Fruit fly (Drosophila melanogaster): ENCODE results near the gene Rpn5.
A peak's percentile ranks its signal among the peaks of the same experiment; 100 is the strongest.

Rpn5 gene

DNA sequence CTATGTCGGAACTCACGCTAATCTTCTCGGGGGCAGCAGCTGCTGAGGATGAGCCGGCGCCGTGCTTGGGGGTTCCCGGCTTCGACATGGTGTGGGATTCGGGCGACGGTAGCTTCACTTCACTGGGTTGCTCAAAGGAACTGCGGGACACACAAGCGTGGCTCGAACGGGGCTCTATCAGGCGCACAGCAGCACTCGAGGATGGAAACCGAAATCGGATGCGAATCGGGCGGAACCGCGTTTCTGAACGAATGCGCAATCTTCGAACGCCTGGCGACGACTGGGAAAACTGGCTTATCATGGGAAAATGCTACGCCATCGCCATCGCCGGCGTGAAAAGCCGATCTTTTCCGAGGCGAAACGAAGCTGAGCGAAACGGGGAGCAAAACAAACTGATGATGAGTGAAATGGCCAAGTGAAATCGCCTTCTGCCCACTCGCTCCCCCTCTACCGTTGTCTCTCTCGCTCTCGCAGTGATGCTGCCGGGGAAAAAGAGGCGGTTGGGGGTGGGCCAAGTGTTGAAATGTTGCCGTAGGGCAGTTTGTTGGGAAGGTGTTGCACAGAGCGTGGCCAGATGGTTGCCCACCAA is 17.6 kb upstream of the Rpn5 start (continued):
- no peak for TF ChIP-seq Dbx (GFP tag; IDR thresholded peaks at IDR 0.05)
- no peak for TF ChIP-seq croc (GFP tag; conservative IDR thresholded peaks at IDR 0.05)
- TF ChIP-seq pnt (GFP tag; optimal IDR thresholded peaks at IDR 0.05) = no peak
- no peak for TF ChIP-seq CG3065 (GFP tag; optimal IDR thresholded peaks at IDR 0.05)
- TF ChIP-seq Bgb (GFP tag; IDR thresholded peaks at IDR 0.05; ENCODE audit: partially characterized antibody) = 0 out of 2 replicates have a peak, but pooled peaks have one; percentile 23
- TF ChIP-seq Trl (optimal IDR thresholded peaks at IDR 0.05) = no peak
- TF ChIP-seq Trl (GFP tag; optimal IDR thresholded peaks at IDR 0.05) = no peak
- TF ChIP-seq CG1832 (GFP tag; optimal IDR thresholded peaks at IDR 0.05) = peak; percentile 30
- TF ChIP-seq sna (GFP tag; IDR thresholded peaks at IDR 0.05; ENCODE audit: partially characterized antibody) = no peak
- no peak for TF ChIP-seq tio (GFP tag; optimal IDR thresholded peaks at IDR 0.05)
- TF ChIP-seq CG31224 (GFP tag; IDR thresholded peaks at IDR 0.05) = peak; percentile 70
- TF ChIP-seq CG3163 (GFP tag; optimal IDR thresholded peaks at IDR 0.05) = no peak
- no peak for TF ChIP-seq CG1792 (GFP tag; optimal IDR thresholded peaks at IDR 0.05)
- 0 out of 2 replicates have a peak, but pooled peaks have one; percentile 28 for TF ChIP-seq crol (GFP tag; IDR thresholded peaks at IDR 0.05)
- TF ChIP-seq CkIIα-i1 (GFP tag; IDR thresholded peaks at IDR 0.05) = no peak
- TF ChIP-seq CG10321 (GFP tag; IDR thresholded peaks at IDR 0.05) = 0 out of 2 replicates have a peak, but pooled peaks have one; percentile 14
- TF ChIP-seq E2f1 (GFP tag; IDR thresholded peaks at IDR 0.05) = no peak
- no peak for TF ChIP-seq Taf1 (GFP tag; IDR thresholded peaks at IDR 0.05)
- 0 out of 2 replicates have a peak, but pooled peaks have one; percentile 9 for TF ChIP-seq NFAT (GFP tag; IDR thresholded peaks at IDR 0.05)
- TF ChIP-seq CG6791 (GFP tag; IDR thresholded peaks at IDR 0.05; ENCODE audit: partially characterized antibody) = no peak
- no peak for TF ChIP-seq Sox102F (GFP tag; optimal IDR thresholded peaks at IDR 0.05)
- TF ChIP-seq z (GFP tag; IDR thresholded peaks at IDR 0.05) = peak; percentile 72
- no peak for TF ChIP-seq chinmo (GFP tag; IDR thresholded peaks at IDR 0.05; ENCODE audit: partially characterized antibody)
- peak; percentile 95 for TF ChIP-seq Deaf1 (tag; optimal IDR thresholded peaks at IDR 0.05)

dm6 chr3R:5772433-5772832 is 16.9 kb upstream of the Rpn5 start:
- TF ChIP-seq CG1603 (tag; optimal IDR thresholded peaks at IDR 0.05) (peak; percentile 17), Dp (GFP tag; optimal IDR thresholded peaks at IDR 0.05) (peak; percentile 22), CG7556 (GFP tag; optimal IDR thresholded peaks at IDR 0.05) (peak; percentile 28), row (GFP tag; IDR thresholded peaks at IDR 0.05) (0 out of 3 replicates have a peak, but pooled peaks have one; percentile 7), stwl (tag; optimal IDR thresholded peaks at IDR 0.05) (peak; percentile 65), D19A (tag; optimal IDR thresholded peaks at IDR 0.05) (no peak), Poxn (GFP tag; IDR thresholded peaks at IDR 0.05) (no peak), Opbp (GFP tag; IDR thresholded peaks at IDR 0.05; ENCODE audit: partially characterized antibody) (no peak), CG11504 (tag; optimal IDR thresholded peaks at IDR 0.05) (peak; percentile 72), CG13287 (GFP tag; IDR thresholded peaks at IDR 0.05; ENCODE audit: partially characterized antibody) (no peak), trem (tag; optimal IDR thresholded peaks at IDR 0.05) (peak; percentile 19), sr (GFP tag; IDR thresholded peaks at IDR 0.05) (peak; percentile 44; the same call in 1 of the 3 replicates), E2f2 (GFP tag; IDR thresholded peaks at IDR 0.05) (peak; percentile 27; the same call in 1 of the 2 replicates), cg (GFP tag; optimal IDR thresholded peaks at IDR 0.05) (peak; percentile 83), bbx (GFP tag; IDR thresholded peaks at IDR 0.05; ENCODE audit: partially characterized antibody) (0 out of 2 replicates have a peak, but pooled peaks have one; percentile 24), HLH4C (GFP tag; IDR thresholded peaks at IDR 0.05; ENCODE audit: partially characterized antibody) (no peak), CG9437 (GFP tag; optimal IDR thresholded peaks at IDR 0.05) (peak; percentile 96), CG6791 (GFP tag; IDR thresholded peaks at IDR 0.05; ENCODE audit: partially characterized antibody) (peak; percentile 21; the same call in 1 of the 3 replicates), Ets97D (GFP tag; optimal IDR thresholded peaks at IDR 0.05) (peak; percentile 8), CG8478 (optimal IDR thresholded peaks at IDR 0.05) (peak; percentile 47), Lhr (GFP tag; optimal IDR thresholded peaks at IDR 0.05) (peak; percentile 27), CG9727 (GFP tag; optimal IDR thresholded peaks at IDR 0.05) (peak; percentile 1), sens (GFP tag) (peak; percentile 65)

All from whole organism, embryonic.